Worm (Caenorhabditis elegans): ENCODE results near the gene pdf-1.

- TF ChIP-seq dpl-1 (GFP tag; optimal IDR thresholded peaks at IDR 0.05) (no peak), Y53G8AR.9 (GFP tag; conservative IDR thresholded peaks at IDR 0.05) (no peak), zim-3 (tag; optimal IDR thresholded peaks at IDR 0.05) (no peak), snpc-4 (GFP tag; optimal IDR thresholded peaks at IDR 0.05) (no peak), snpc-4 (tag; optimal IDR thresholded peaks at IDR 0.05) (no peak)
These were observed 43.5 kb upstream of the pdf-1 start for ce11 chrIII:6955766-6956165.

Measured in whole organism, young adult.